Fruit fly (Drosophila melanogaster) whole organism, embryonic: ENCODE data around the gene CG31176.

Experiments
- CG10209 ChIP-seq: fragments of 200-800 bp; sonication (Bioruptor generic); optimal IDR thresholded peaks from 3 replicates; lab custom pipeline; 2017; ENCODE audit warnings: missing biosample characterization, mild to moderate bottlenecking, missing genetic modification characterization, missing genetic modification reagents
- en ChIP-seq: fragments of 200-800 bp; sonication (Bioruptor generic); optimal IDR thresholded peaks from 2 replicates; lab custom pipeline; 2016; ENCODE audit warnings: missing biosample characterization, missing genetic modification characterization

dm6 chr3R:21745887-21746286 is 26.4 kb upstream of the CG31176 start:
- no peak for TF ChIP-seq CG10209
- no peak for TF ChIP-seq en (GFP tag; lab: Kevin White, UChicago)
